Fruit fly (Drosophila melanogaster) whole organism, prepupa: ENCODE measurements around the gene CG13771.

Experiments used
- Blimp-1 ChIP-seq: fragments of 200-800 bp; sonication (Bioruptor generic); optimal IDR thresholded peaks from 3 replicates; lab custom pipeline; 2017; ENCODE audit warnings: missing biosample characterization, missing genetic modification characterization, mild to moderate bottlenecking, moderate library complexity, missing genetic modification reagents
- CG10631 ChIP-seq: fragments of 200-800 bp; sonication (Bioruptor generic); optimal IDR thresholded peaks from 2 replicates; lab custom pipeline; 2016; ENCODE audit warnings: missing biosample characterization, missing genetic modification characterization
- CG10669 ChIP-seq: fragments of 200-800 bp; sonication (Bioruptor generic); optimal IDR thresholded peaks from 3 replicates; lab custom pipeline; 2018; ENCODE audit warnings: missing biosample characterization, mild to moderate bottlenecking, missing genetic modification characterization, moderate library complexity
- CG11294 ChIP-seq: fragments of 200-800 bp; sonication (Bioruptor generic); IDR thresholded peaks from 2 replicates; pipeline ENCODE4 v1.3.6; 2022; ENCODE audit warnings: missing biosample characterization, missing genetic modification characterization
- CG11902 ChIP-seq: fragments of 200-800 bp; sonication (Bioruptor generic); optimal IDR thresholded peaks from 3 replicates; lab custom pipeline; 2016; ENCODE audit warnings: missing biosample characterization, missing genetic modification characterization
- CG15336 ChIP-seq: fragments of 200-800 bp; sonication (Bioruptor generic); IDR thresholded peaks from 2 replicates; pipeline ENCODE4 v1.3.6; 2022; ENCODE audit warnings: missing biosample characterization, missing genetic modification characterization
- CG1621 ChIP-seq: fragments of 200-800 bp; sonication (Bioruptor generic); optimal IDR thresholded peaks from 3 replicates; lab custom pipeline; 2018; ENCODE audit warnings: missing biosample characterization, mild to moderate bottlenecking, missing genetic modification characterization
- CG16779 ChIP-seq: fragments of 200-800 bp; sonication (Bioruptor generic); optimal IDR thresholded peaks from 3 replicates; lab custom pipeline; 2017; ENCODE audit warnings: missing biosample characterization, mild to moderate bottlenecking, missing genetic modification characterization
- CG3032 ChIP-seq: fragments of 200-800 bp; optimal IDR thresholded peaks from 2 replicates; lab custom pipeline; 2019; ENCODE audit warnings: missing biosample characterization, mild to moderate bottlenecking, missing genetic modification characterization, moderate library complexity
- CG31627 ChIP-seq: fragments of 200-800 bp; sonication (Bioruptor generic); optimal IDR thresholded peaks from 3 replicates; lab custom pipeline; 2016; ENCODE audit warnings: missing biosample characterization, missing genetic modification characterization
- CG32006 ChIP-seq: fragments of 200-800 bp; sonication (Bioruptor generic); optimal IDR thresholded peaks from 3 replicates; lab custom pipeline; 2017; ENCODE audit warnings: missing biosample characterization, mild to moderate bottlenecking, missing genetic modification characterization
- CG3919 ChIP-seq: fragments of 200-800 bp; sonication (Bioruptor generic); optimal IDR thresholded peaks from 3 replicates; lab custom pipeline; 2016; ENCODE audit warnings: missing biosample characterization, missing genetic modification characterization
- CG4318 ChIP-seq: fragments of 200-800 bp; sonication (Bioruptor generic); optimal IDR thresholded peaks from 3 replicates; lab custom pipeline; 2017; ENCODE audit warnings: missing biosample characterization, mild to moderate bottlenecking, missing genetic modification characterization
- CG6163 ChIP-seq: fragments of 200-800 bp; sonication (Bioruptor generic); IDR thresholded peaks from 3 replicates; pipeline ENCODE4 v1.3.6; 2022; ENCODE audit warnings: missing biosample characterization, missing genetic modification characterization
- CG6808 ChIP-seq: fragments of 200-800 bp; sonication (Bioruptor generic); optimal IDR thresholded peaks from 3 replicates; lab custom pipeline; 2017; ENCODE audit warnings: missing biosample characterization, missing genetic modification characterization, mild to moderate bottlenecking, moderate library complexity, missing genetic modification reagents
- CG6854 ChIP-seq: fragments of 200-800 bp; sonication (Bioruptor generic); optimal IDR thresholded peaks from 2 replicates; lab custom pipeline; 2017; ENCODE audit warnings: missing biosample characterization, mild to moderate bottlenecking, missing genetic modification characterization
- CG7368 ChIP-seq: fragments of 200-800 bp; sonication (Bioruptor generic); optimal IDR thresholded peaks from 3 replicates; lab custom pipeline; 2016; ENCODE audit warnings: missing biosample characterization, missing genetic modification characterization
- CG8319 ChIP-seq: fragments of 200-800 bp; sonication (Bioruptor generic); optimal IDR thresholded peaks from 3 replicates; lab custom pipeline; 2016; ENCODE audit warnings: missing biosample characterization, missing genetic modification characterization
- CG8632 ChIP-seq: fragments of 200-800 bp; sonication (Bioruptor generic); optimal IDR thresholded peaks from 3 replicates; lab custom pipeline; 2016; ENCODE audit warnings: missing biosample characterization, missing genetic modification characterization
- CG9139 ChIP-seq: fragments of 200-800 bp; sonication (Bioruptor generic); optimal IDR thresholded peaks from 3 replicates; lab custom pipeline; 2017; ENCODE audit warnings: missing biosample characterization, mild to moderate bottlenecking, missing genetic modification characterization
- Eip75B ChIP-seq: fragments of 200-800 bp; sonication (Bioruptor generic); optimal IDR thresholded peaks from 3 replicates; lab custom pipeline; 2016; ENCODE audit warnings: missing biosample characterization, missing genetic modification characterization
- Eip78C ChIP-seq: fragments of 200-800 bp; sonication (Bioruptor generic); peaks from one replicate; lab custom pipeline; 2016; ENCODE audit warnings: missing biosample characterization, missing genetic modification characterization
- Ets96B ChIP-seq: fragments of 200-800 bp; optimal IDR thresholded peaks from 2 replicates; lab custom pipeline; 2019; ENCODE audit warnings: missing biosample characterization, mild to moderate bottlenecking, missing genetic modification characterization, moderate library complexity
- Gug ChIP-seq: fragments of 200-800 bp; sonication (Bioruptor generic); IDR thresholded peaks from 2 replicates; pipeline ENCODE4 v1.3.6; 2022; ENCODE audit warnings: missing biosample characterization, missing genetic modification characterization
- Hr38 ChIP-seq: sonication (Bioruptor generic); optimal IDR thresholded peaks from 2 replicates; lab custom pipeline; 2016; ENCODE audit warnings: missing biosample characterization, missing genetic modification characterization
- Lpt ChIP-seq: fragments of 200-800 bp; sonication (Bioruptor generic); optimal IDR thresholded peaks from 3 replicates; lab custom pipeline; 2016; ENCODE audit warnings: missing biosample characterization, missing genetic modification characterization
- Met ChIP-seq: fragments of 200-800 bp; sonication (Bioruptor generic); optimal IDR thresholded peaks from 3 replicates; lab custom pipeline; 2016; ENCODE audit warnings: missing biosample characterization, missing genetic modification characterization
- OdsH ChIP-seq: fragments of 200-800 bp; sonication (Bioruptor generic); optimal IDR thresholded peaks from 3 replicates; lab custom pipeline; 2016; ENCODE audit warnings: missing biosample characterization, missing genetic modification characterization
- Smox ChIP-seq: fragments of 200-800 bp; sonication (Bioruptor generic); optimal IDR thresholded peaks from 3 replicates; lab custom pipeline; 2016; ENCODE audit warnings: missing biosample characterization, missing genetic modification characterization
- Sox14 ChIP-seq: fragments of 200-800 bp; sonication (Bioruptor generic); optimal IDR thresholded peaks from 3 replicates; lab custom pipeline; 2016; ENCODE audit warnings: missing biosample characterization, missing genetic modification characterization
- Sox15 ChIP-seq: fragments of 200-800 bp; sonication (Bioruptor generic); optimal IDR thresholded peaks from 3 replicates; lab custom pipeline; 2016; ENCODE audit warnings: missing biosample characterization, missing genetic modification characterization
- achi ChIP-seq: fragments of 200-800 bp; sonication (Bioruptor generic); optimal IDR thresholded peaks from 3 replicates; lab custom pipeline; 2016; ENCODE audit warnings: missing biosample characterization, missing genetic modification characterization
- cyc ChIP-seq: fragments of 200-800 bp; sonication (Bioruptor generic); optimal IDR thresholded peaks from 3 replicates; lab custom pipeline; 2016; ENCODE audit warnings: missing biosample characterization, missing genetic modification characterization
- dac ChIP-seq: fragments of 200-800 bp; sonication (Bioruptor generic); optimal IDR thresholded peaks from 2 replicates; lab custom pipeline; 2017; ENCODE audit warnings: missing biosample characterization, mild to moderate bottlenecking, missing genetic modification characterization
- dsx ChIP-seq: fragments of 200-800 bp; optimal IDR thresholded peaks from 3 replicates; lab custom pipeline; 2019; ENCODE audit warnings: missing biosample characterization, mild to moderate bottlenecking, missing genetic modification characterization, moderate library complexity; ENCODE audit not compliant: poor library complexity, severe bottlenecking
- eg ChIP-seq: fragments of 200-800 bp; sonication (Bioruptor generic); IDR thresholded peaks from 3 replicates; pipeline ENCODE4 v1.3.6; 2022; ENCODE audit warnings: missing biosample characterization, missing genetic modification characterization
- fd59A ChIP-seq: fragments of 200-800 bp; sonication (Bioruptor generic); optimal IDR thresholded peaks from 2 replicates; lab custom pipeline; 2017; ENCODE audit warnings: missing biosample characterization, mild to moderate bottlenecking, missing genetic modification characterization, missing genetic modification reagents
- fkh ChIP-seq: fragments of 200-800 bp; sonication (Bioruptor generic); optimal IDR thresholded peaks from 3 replicates; lab custom pipeline; 2017; ENCODE audit warnings: missing biosample characterization, mild to moderate bottlenecking, missing genetic modification characterization, moderate library complexity
- lz ChIP-seq: fragments of 200-800 bp; sonication (Bioruptor generic); optimal IDR thresholded peaks from 3 replicates; lab custom pipeline; 2016; ENCODE audit warnings: missing biosample characterization, missing genetic modification characterization
- net ChIP-seq: fragments of 200-800 bp; sonication (Bioruptor generic); optimal IDR thresholded peaks from 3 replicates; lab custom pipeline; 2016; ENCODE audit warnings: missing biosample characterization, missing genetic modification characterization
- pdm3 ChIP-seq: fragments of 200-800 bp; sonication (Bioruptor generic); optimal IDR thresholded peaks from 3 replicates; lab custom pipeline; 2016; ENCODE audit warnings: missing biosample characterization, missing genetic modification characterization
- spab ChIP-seq: fragments of 200-800 bp; sonication (Bioruptor generic); optimal IDR thresholded peaks from 2 replicates; lab custom pipeline; 2017; ENCODE audit warnings: missing biosample characterization, mild to moderate bottlenecking, missing genetic modification characterization, missing genetic modification reagents
- svp ChIP-seq: fragments of 200-800 bp; sonication (Bioruptor generic); peaks from one replicate; lab custom pipeline; 2016; ENCODE audit warnings: missing biosample characterization, missing genetic modification characterization
- vri ChIP-seq: fragments of 200-800 bp; sonication (Bioruptor generic); optimal IDR thresholded peaks from 3 replicates; lab custom pipeline; 2016; ENCODE audit warnings: missing biosample characterization, mild to moderate bottlenecking, missing genetic modification characterization

CG13771 gene

dm6 chr2L:6673211-6674012 lies 10.0 kb upstream of the CG13771 start, which contains the start of gene Spn27A (continued):
- peak; percentile 71 for TF ChIP-seq Gug
- no peak for TF ChIP-seq CG6808 (GFP tag; lab: Kevin White, UChicago)
- TF ChIP-seq pdm3: no peak
- TF ChIP-seq CG8319 (GFP tag; lab: Kevin White, UChicago): peak; percentile 49
- no peak for TF ChIP-seq achi
- peak; percentile 67 for TF ChIP-seq Sox15 (GFP tag; lab: Kevin White, UChicago)
- no peak for TF ChIP-seq svp (GFP tag; lab: Kevin White, UChicago)
- no peak for TF ChIP-seq CG11902 (GFP tag; lab: Kevin White, UChicago)
- TF ChIP-seq CG1621 (tag; lab: Kevin White, UChicago): peak; percentile 23
- TF ChIP-seq Ets96B (tag; lab: Kevin White, UChicago): peak; percentile 76

- peak; percentile 11 for TF ChIP-seq fkh (GFP tag; lab: Kevin White, UChicago)
- peak; percentile 55 for TF ChIP-seq svp (GFP tag; lab: Kevin White, UChicago)
- no peak for TF ChIP-seq spab
Measured at dm6 chr2L:6671409-6671808, 8.0 kb upstream of the CG13771 start.

- TF ChIP-seq vri (GFP tag; lab: Kevin White, UChicago) (peak; percentile 33), CG7368 (GFP tag; lab: Kevin White, UChicago) (no peak), CG9139 (GFP tag; lab: Kevin White, UChicago) (no peak), Eip78C (GFP tag; lab: Kevin White, UChicago) (peak; percentile 80), pdm3 (no peak), Eip75B (GFP tag; lab: Kevin White, UChicago) (peak; percentile 42), CG6163 (GFP tag; lab: Robert Waterston, UW) (peak; percentile 61; the same call in 2 of the 3 replicates), cyc (GFP tag; lab: Kevin White, UChicago) (peak; percentile 9), Lpt (GFP tag; lab: Kevin White, UChicago) (no peak), Sox14 (GFP tag; lab: Kevin White, UChicago) (peak; percentile 31), CG10631 (peak; percentile 66), fd59A (GFP tag; lab: Kevin White, UChicago) (no peak), CG31627 (GFP tag; lab: Kevin White, UChicago) (peak; percentile 8), Hr38 (GFP tag; lab: Kevin White, UChicago) (no peak), Gug (no peak), CG8632 (GFP tag; lab: Kevin White, UChicago) (peak; percentile 35), net (GFP tag; lab: Kevin White, UChicago) (peak; percentile 49), Ets96B (tag; lab: Kevin White, UChicago) (peak; percentile 42), dsx (GFP tag; lab: Kevin White, UChicago) (no peak), spab (no peak), CG6808 (GFP tag; lab: Kevin White, UChicago) (no peak), dac (GFP tag; lab: Kevin White, UChicago) (no peak), CG6854 (peak; percentile 86), CG11902 (GFP tag; lab: Kevin White, UChicago) (no peak), eg (GFP tag; lab: Robert Waterston, UW) (no peak; the same call in 2 of the 3 replicates), CG15336 (no peak), CG4318 (GFP tag; lab: Kevin White, UChicago) (no peak), lz (GFP tag; lab: Kevin White, UChicago) (peak; percentile 49), achi (peak; percentile 43), CG11294 (GFP tag; lab: Robert Waterston, UW) (no peak), Sox15 (GFP tag; lab: Kevin White, UChicago) (no peak), Smox (GFP tag; lab: Kevin White, UChicago) (no peak), Blimp-1 (GFP tag; lab: Kevin White, UChicago) (no peak), CG10669 (no peak), Met (GFP tag; lab: Kevin White, UChicago) (peak; percentile 52), CG3919 (GFP tag; lab: Kevin White, UChicago) (no peak), CG32006 (GFP tag; lab: Kevin White, UChicago) (no peak), OdsH (GFP tag; lab: Kevin White, UChicago) (no peak), CG16779 (tag; lab: Kevin White, UChicago) (peak; percentile 37), fkh (GFP tag; lab: Kevin White, UChicago) (peak; percentile 98), CG3032 (peak; percentile 49), svp (GFP tag; lab: Kevin White, UChicago) (peak; percentile 79)
Measured at dm6 chr2L:6667719-6668325, 4.4 kb upstream of the CG13771 start, which contains the start of gene Galt. Galt (minus strand) TSS chr2L:6668033.
